Fruit fly (Drosophila melanogaster) whole organism, embryonic: ENCODE results near the gene CG13896.
A peak's percentile ranks its signal among the peaks of the same experiment; 100 is the strongest.

Source experiments
- CG11093 ChIP-seq: fragments of 200-800 bp; sonication (Bioruptor generic); IDR thresholded peaks from 3 replicates; pipeline ENCODE4 v1.3.6; 2022; ENCODE audit warnings: missing biosample characterization, missing genetic modification characterization
- CG11398 ChIP-seq: fragments of 200-800 bp; sonication (Bioruptor generic); optimal IDR thresholded peaks from 2 replicates; lab custom pipeline; 2016; ENCODE audit warnings: missing biosample characterization, missing genetic modification characterization
- CG12236 ChIP-seq: fragments of 200-800 bp; sonication (Bioruptor generic); optimal IDR thresholded peaks from 2 replicates; lab custom pipeline; 2016; ENCODE audit warnings: missing biosample characterization, missing genetic modification characterization
- CG12744 ChIP-seq: fragments of 200-800 bp; sonication (Bioruptor generic); optimal IDR thresholded peaks from 2 replicates; lab custom pipeline; 2016; ENCODE audit warnings: missing biosample characterization, missing genetic modification characterization
- CG12769 ChIP-seq: fragments of 200-800 bp; sonication (Bioruptor generic); optimal IDR thresholded peaks from 2 replicates; lab custom pipeline; 2019; ENCODE audit warnings: missing biosample characterization, mild to moderate bottlenecking, missing genetic modification characterization, moderate library complexity
- CG12942 ChIP-seq: fragments of 200-800 bp; sonication (Bioruptor generic); optimal IDR thresholded peaks from 3 replicates; lab custom pipeline; 2016; ENCODE audit warnings: missing biosample characterization, missing genetic modification characterization
- CG13624 ChIP-seq: fragments of 200-800 bp; sonication (Bioruptor generic); optimal IDR thresholded peaks from 2 replicates; lab custom pipeline; 2016; ENCODE audit warnings: missing biosample characterization, missing genetic modification characterization
- CG14441 ChIP-seq: fragments of 200-800 bp; sonication (Bioruptor generic); IDR thresholded peaks from 2 replicates; pipeline ENCODE4 v1.3.6; 2022; ENCODE audit warnings: missing biosample characterization, missing genetic modification characterization
- CG1529 ChIP-seq: fragments of 200-800 bp; sonication (Bioruptor generic); optimal IDR thresholded peaks from 3 replicates; lab custom pipeline; 2018; ENCODE audit warnings: missing biosample characterization, missing genetic modification characterization
- CG16813 ChIP-seq: fragments of 200-800 bp; sonication (Bioruptor generic); IDR thresholded peaks from 3 replicates; pipeline ENCODE4 v1.3.6; 2022; ENCODE audit warnings: missing biosample characterization, missing genetic modification characterization; ENCODE audit not compliant: partially characterized antibody
- CG1832 ChIP-seq: fragments of 200-800 bp; sonication (Bioruptor generic); optimal IDR thresholded peaks from 2 replicates; lab custom pipeline; 2017; ENCODE audit warnings: missing biosample characterization, mild to moderate bottlenecking, missing genetic modification characterization, inconsistent platforms
- CG31388 ChIP-seq: fragments of 200-800 bp; sonication (Bioruptor generic); optimal IDR thresholded peaks from 2 replicates; lab custom pipeline; 2016; ENCODE audit warnings: missing biosample characterization, missing genetic modification characterization
- CG3163 ChIP-seq: fragments of 200-800 bp; sonication (Bioruptor generic); optimal IDR thresholded peaks from 3 replicates; lab custom pipeline; 2016; ENCODE audit warnings: missing biosample characterization, missing genetic modification characterization
- CG32532 ChIP-seq: fragments of 200-800 bp; sonication (Bioruptor generic); IDR thresholded peaks from 2 replicates; pipeline ENCODE4 v1.3.6; 2022; ENCODE audit warnings: missing biosample characterization, missing genetic modification characterization
- CG3407 ChIP-seq: fragments of 200-800 bp; sonication (Bioruptor generic); optimal IDR thresholded peaks from 2 replicates; lab custom pipeline; 2018; ENCODE audit warnings: missing biosample characterization, mild to moderate bottlenecking, missing genetic modification characterization
- CG5180 ChIP-seq: fragments of 200-800 bp; sonication (Bioruptor generic); optimal IDR thresholded peaks from 3 replicates; lab custom pipeline; 2017; ENCODE audit warnings: missing biosample characterization, missing genetic modification characterization, mild to moderate bottlenecking, moderate library complexity, missing genetic modification reagents
- CG7372 ChIP-seq: fragments of 200-800 bp; sonication (Bioruptor generic); IDR thresholded peaks from 2 replicates; pipeline ENCODE4 v1.3.6; 2022; ENCODE audit warnings: missing biosample characterization, missing genetic modification characterization
- CG8290 ChIP-seq, 3 experiments: fragments of 200-800 bp; sonication (Bioruptor generic); optimal IDR thresholded peaks; 2 replicates each; lab custom pipeline; 2016 to 2019; ENCODE audit warnings: missing biosample characterization in 3 of 3, missing genetic modification characterization in 3 of 3, mild to moderate bottlenecking in 2 of 3, moderate library complexity in 1 of 3
- Dll ChIP-seq: fragments of 200-800 bp; sonication (Bioruptor generic); IDR thresholded peaks from 4 replicates; pipeline ENCODE4 v1.3.6; 2022; ENCODE audit warnings: missing biosample characterization, missing genetic modification characterization; ENCODE audit not compliant: partially characterized antibody
- HHEX ChIP-seq: fragments of 200-800 bp; sonication (Bioruptor generic); optimal IDR thresholded peaks from 3 replicates; lab custom pipeline; 2017; ENCODE audit warnings: missing biosample characterization, mild to moderate bottlenecking, missing genetic modification characterization, missing genetic modification reagents
- HLH3B ChIP-seq: fragments of 200-800 bp; sonication (Bioruptor generic); IDR thresholded peaks from 2 replicates; pipeline ENCODE4 v1.3.6; 2022; ENCODE audit warnings: missing biosample characterization, missing genetic modification characterization
- HmgZ ChIP-seq: fragments of 200-800 bp; sonication (Bioruptor generic); optimal IDR thresholded peaks from 2 replicates; lab custom pipeline; 2018; ENCODE audit warnings: missing biosample characterization, mild to moderate bottlenecking, missing genetic modification characterization
- Jarid2 ChIP-seq: fragments of 200-800 bp; sonication (Bioruptor generic); optimal IDR thresholded peaks from 3 replicates; lab custom pipeline; 2017; ENCODE audit warnings: mild to moderate bottlenecking, missing biosample characterization, missing genetic modification reagents, missing genetic modification characterization
- Myb ChIP-seq: fragments of 200-800 bp; sonication (Bioruptor generic); optimal IDR thresholded peaks from 2 replicates; lab custom pipeline; 2016; ENCODE audit warnings: missing biosample characterization, missing genetic modification characterization
- Ravus ChIP-seq: fragments of 200-800 bp; sonication (Bioruptor generic); IDR thresholded peaks from 2 replicates; pipeline ENCODE4 v1.3.6; 2022; ENCODE audit warnings: missing biosample characterization, missing genetic modification characterization
- cg ChIP-seq: fragments of 200-800 bp; sonication (Bioruptor generic); optimal IDR thresholded peaks from 3 replicates; lab custom pipeline; 2019; ENCODE audit warnings: missing biosample characterization, mild to moderate bottlenecking, missing genetic modification characterization, moderate library complexity
- chm ChIP-seq: fragments of 200-800 bp; sonication (Bioruptor generic); IDR thresholded peaks from 2 replicates; pipeline ENCODE4 v1.3.6; 2022; ENCODE audit warnings: missing biosample characterization, missing genetic modification characterization
- crc ChIP-seq: fragments of 200-800 bp; sonication (Bioruptor generic); optimal IDR thresholded peaks from 2 replicates; lab custom pipeline; 2016; ENCODE audit warnings: missing biosample characterization, missing genetic modification characterization
- dimm ChIP-seq: fragments of 200-800 bp; sonication (Bioruptor generic); IDR thresholded peaks from 2 replicates; pipeline ENCODE4 v1.3.6; 2022; ENCODE audit warnings: missing biosample characterization, missing genetic modification characterization
- dmrt99B ChIP-seq: fragments of 200-800 bp; sonication (Bioruptor generic); optimal IDR thresholded peaks from 2 replicates; lab custom pipeline; 2018; ENCODE audit warnings: missing biosample characterization, mild to moderate bottlenecking, missing genetic modification characterization, moderate library complexity
- gro ChIP-seq: fragments of 200-800 bp; sonication (Bioruptor generic); optimal IDR thresholded peaks from 2 replicates; lab custom pipeline; 2016; ENCODE audit warnings: missing biosample characterization, missing genetic modification characterization
- hkb ChIP-seq, 2 experiments: fragments of 200-800 bp in 1 of 2; fragments of >200 bp in 1 of 2; sonication (Bioruptor generic) in 1 of 2; IDR thresholded peaks in 1 of 2; optimal IDR thresholded peaks in 1 of 2; 2 replicates each; pipeline versions ENCODE4 v1.3.6 to Lab custom; 2017 to 2022; ENCODE audit warnings: missing biosample characterization in 1 of 2, missing genetic modification characterization in 1 of 2
- hth ChIP-seq: fragments of >200 bp; optimal IDR thresholded peaks from 2 replicates; lab custom pipeline; 2017; ENCODE audit warnings: inconsistent platforms
- insv ChIP-seq, 2 experiments: fragments of 200-800 bp; sonication (Bioruptor generic); optimal IDR thresholded peaks; 3 replicates each; lab custom pipeline; 2016 to 2018; ENCODE audit warnings: missing biosample characterization in 2 of 2, missing genetic modification characterization in 2 of 2
- knrl ChIP-seq: fragments of 200-800 bp; sonication (Bioruptor generic); IDR thresholded peaks from 3 replicates; pipeline ENCODE4 v1.3.6; 2022; ENCODE audit warnings: missing biosample characterization, missing genetic modification characterization; ENCODE audit not compliant: partially characterized antibody
- lbe ChIP-seq: fragments of 200-800 bp; sonication (Bioruptor generic); optimal IDR thresholded peaks from 2 replicates; lab custom pipeline; 2016; ENCODE audit warnings: missing biosample characterization, mild to moderate bottlenecking, missing genetic modification characterization
- otp ChIP-seq: fragments of 200-800 bp; sonication (Bioruptor generic); IDR thresholded peaks from 3 replicates; pipeline ENCODE4, ENCODE4 v1.3.6; 2022; ENCODE audit warnings: missing biosample characterization, missing genetic modification characterization
- pum ChIP-seq: fragments of 200-800 bp; sonication (Bioruptor generic); optimal IDR thresholded peaks from 2 replicates; lab custom pipeline; 2016; ENCODE audit warnings: missing biosample characterization, missing genetic modification characterization
- salm ChIP-seq: fragments of 200-800 bp; sonication (Bioruptor generic); optimal IDR thresholded peaks from 2 replicates; lab custom pipeline; 2018; ENCODE audit warnings: missing biosample characterization, mild to moderate bottlenecking, missing genetic modification characterization
- sens-2 ChIP-seq: fragments of 200-800 bp; sonication (Bioruptor generic); IDR thresholded peaks from 2 replicates; pipeline ENCODE4 v1.3.6; 2022; ENCODE audit warnings: missing biosample characterization, missing genetic modification characterization
- sim ChIP-seq: fragments of 200-800 bp; sonication (Bioruptor generic); IDR thresholded peaks from 2 replicates; pipeline ENCODE4 v1.3.6; 2022; ENCODE audit warnings: missing biosample characterization, missing genetic modification characterization
- sima ChIP-seq: fragments of 200-800 bp; sonication (Bioruptor generic); optimal IDR thresholded peaks from 2 replicates; lab custom pipeline; 2016; ENCODE audit warnings: missing biosample characterization, missing genetic modification characterization
- slou ChIP-seq: fragments of 200-800 bp; sonication (Bioruptor generic); optimal IDR thresholded peaks from 3 replicates; lab custom pipeline; 2016; ENCODE audit warnings: missing biosample characterization, missing genetic modification characterization
- sna ChIP-seq: fragments of 200-800 bp; sonication (Bioruptor generic); IDR thresholded peaks from 2 replicates; pipeline ENCODE4 v1.3.6; 2022; ENCODE audit warnings: missing biosample characterization, missing genetic modification characterization; ENCODE audit not compliant: partially characterized antibody
- tna ChIP-seq: fragments of 200-800 bp; sonication (Bioruptor generic); IDR thresholded peaks from 2 replicates; pipeline ENCODE4 v1.3.6; 2022; ENCODE audit warnings: missing biosample characterization, missing genetic modification characterization; ENCODE audit not compliant: partially characterized antibody
- toy ChIP-seq: fragments of 200-800 bp; sonication (Bioruptor generic); IDR thresholded peaks from 2 replicates; pipeline ENCODE4 v1.3.6; 2022; ENCODE audit warnings: missing biosample characterization, missing genetic modification characterization

Gene CG13896

dm6 chr3L:699368-700150 is 12.1 kb downstream of the CG13896 start (continued):
- TF ChIP-seq Ravus (GFP tag; lab: Robert Waterston, UW) (no peak), toy (no peak), cg (GFP tag; lab: Kevin White, UChicago) (no peak), CG12236 (GFP tag; lab: Kevin White, UChicago) (no peak), CG1529 (no peak), HLH3B (no peak), CG12942 (GFP tag; lab: Kevin White, UChicago) (no peak), CG14441 (GFP tag; lab: Robert Waterston, UW) (no peak), CG11093 (GFP tag; lab: Robert Waterston, UW) (no peak), sna (GFP tag; lab: Robert Waterston, UW) (no peak), sima (GFP tag; lab: Kevin White, UChicago) (no peak), pum (peak; percentile 3)
- TF ChIP-seq, all 482 proteins: peak for 160

dm6 chr3L:698748-699367 is 12.8 kb downstream of the CG13896 start, which contains the start of gene CG13894:
Gene CG13894, minus strand, starts transcription at chr3L:699144.
- TF ChIP-seq sim (GFP tag; lab: Robert Waterston, UW) (no peak), CG11398 (GFP tag; lab: Kevin White, UChicago) (peak; percentile 40), lbe (GFP tag; lab: Kevin White, UChicago) (no peak), CG1832 (GFP tag; lab: Kevin White, UChicago) (no peak), pum (no peak), Myb (no peak), HmgZ (no peak), CG12744 (GFP tag; lab: Kevin White, UChicago) (no peak), CG32532 (peak; percentile 21; the same call in 1 of the 2 replicates), hkb (optimal IDR thresholded peaks at IDR 0.05; lab: Kevin White, UChicago) (no peak), hkb (GFP tag; IDR thresholded peaks at IDR 0.05; lab: Robert Waterston, UW) (no peak), CG8290 (GFP tag; optimal IDR thresholded peaks at IDR 0.05; lab: Kevin White, UChicago) (peak; percentile 96), CG8290 (tag; optimal IDR thresholded peaks at IDR 0.05; lab: Kevin White, UChicago) (peak in 1 of 2 experiments; percentile 87), knrl (GFP tag; lab: Robert Waterston, UW) (peak; percentile 20; the same call in 1 of the 3 replicates), slou (GFP tag; lab: Kevin White, UChicago) (no peak), CG3163 (no peak), insv (GFP tag; optimal IDR thresholded peaks at IDR 0.05; lab: Kevin White, UChicago) (peak in 1 of 2 experiments; percentile 2), crc (GFP tag; lab: Kevin White, UChicago) (no peak), tna (GFP tag; lab: Robert Waterston, UW) (peak; percentile 22; the same call in 1 of the 2 replicates), dimm (GFP tag; lab: Robert Waterston, UW) (no peak), CG31388 (GFP tag; lab: Kevin White, UChicago) (no peak), CG12769 (peak; percentile 94), chm (GFP tag; lab: Robert Waterston, UW) (peak; percentile 77), Jarid2 (GFP tag; lab: Kevin White, UChicago) (peak; percentile 63), sens-2 (GFP tag; lab: Robert Waterston, UW) (0 out of 2 replicates have a peak, but pooled peaks have one; percentile 22), CG3407 (GFP tag; lab: Kevin White, UChicago) (no peak), dmrt99B (tag; lab: Kevin White, UChicago) (no peak), Dll (GFP tag; lab: Robert Waterston, UW) (0 out of 4 replicates have a peak, but pooled peaks have one; percentile 38), CG13624 (GFP tag; lab: Kevin White, UChicago) (peak; percentile 47), salm (tag; lab: Kevin White, UChicago) (no peak), gro (GFP tag; lab: Kevin White, UChicago) (peak; percentile 23), hth (lab: Kevin White, UChicago) (no peak), CG14441 (GFP tag; lab: Robert Waterston, UW) (no peak), CG16813 (GFP tag; lab: Robert Waterston, UW) (0 out of 3 replicates have a peak, but pooled peaks have one; percentile 25), CG5180 (peak; percentile 91), CG7372 (GFP tag; lab: Robert Waterston, UW) (peak; percentile 78), HHEX (GFP tag; lab: Kevin White, UChicago) (no peak), otp (no peak)
